Worm (Caenorhabditis elegans): ENCODE results near the gene ari-2.

ari-2 gene

ce11 chrIV:5591134-5591533 lies 40.2 kb downstream of the ari-2 start (continued):
- TF ChIP-seq hif-1 (tag; optimal IDR thresholded peaks at IDR 0.05) (peak; percentile 44 to 69), spr-1 (tag; optimal IDR thresholded peaks at IDR 0.05) (no peak)

- TF ChIP-seq daf-12 (tag; optimal IDR thresholded peaks at IDR 0.05), result no peak
- TF ChIP-seq nhr-28 (tag; optimal IDR thresholded peaks at IDR 0.05), result peak; percentile 55
- no peak for TF ChIP-seq zag-1 (tag; optimal IDR thresholded peaks at IDR 0.05)
- no peak for TF ChIP-seq nhr-41 (GFP tag; IDR thresholded peaks at IDR 0.05)
- TF ChIP-seq T20F7.1 (GFP tag; optimal IDR thresholded peaks at IDR 0.05), result no peak
- peak in 1 of 2 experiments; percentile 39 for TF ChIP-seq daf-16 (GFP tag; optimal IDR thresholded peaks at IDR 0.05)
- TF ChIP-seq daf-16 (tag; optimal IDR thresholded peaks at IDR 0.05), result no peak
- TF ChIP-seq spr-1 (tag; optimal IDR thresholded peaks at IDR 0.05), result no peak
- TF ChIP-seq skn-1 (tag; optimal IDR thresholded peaks at IDR 0.05), result no peak
- no peak for TF ChIP-seq pha-4 (GFP tag; IDR thresholded peaks at IDR 0.05)
- TF ChIP-seq pha-4 (tag; optimal IDR thresholded peaks at IDR 0.05), result no peak
- no peak for TF ChIP-seq dmd-6 (GFP tag; IDR thresholded peaks at IDR 0.05)
- TF ChIP-seq dpl-1 (GFP tag; optimal IDR thresholded peaks at IDR 0.05), result no peak
- TF ChIP-seq dve-1 (tag; optimal IDR thresholded peaks at IDR 0.05; ENCODE audit: insufficient read depth), result no peak
- no peak for TF ChIP-seq F44E2.7 (GFP tag; IDR thresholded peaks at IDR 0.05)
- no peak for TF ChIP-seq lsy-2 (tag; optimal IDR thresholded peaks at IDR 0.05)
- TF ChIP-seq lin-13 (GFP tag; optimal IDR thresholded peaks at IDR 0.05), result no peak
- TF ChIP-seq snpc-1.2 (GFP tag; IDR thresholded peaks at IDR 0.05), result no peak
- no peak for TF ChIP-seq rbr-2 (tag; optimal IDR thresholded peaks at IDR 0.05)
- TF ChIP-seq arid-1 (GFP tag; conservative IDR thresholded peaks at IDR 0.05), result no peak
- TF ChIP-seq zip-11 (GFP tag; IDR thresholded peaks at IDR 0.05), result no peak
- no peak for TF ChIP-seq mep-1 (tag; optimal IDR thresholded peaks at IDR 0.05)
- TF ChIP-seq mxl-3 (GFP tag; optimal IDR thresholded peaks at IDR 0.05), result peak; percentile 10
- no peak for TF ChIP-seq F10B5.3 (tag; optimal IDR thresholded peaks at IDR 0.05)
- TF ChIP-seq lim-7 (GFP tag; IDR thresholded peaks at IDR 0.05), result no peak
- TF ChIP-seq ceh-32 (tag; optimal IDR thresholded peaks at IDR 0.05; ENCODE audit: poor library complexity), result no peak
- TF ChIP-seq pqm-1 (tag; optimal IDR thresholded peaks at IDR 0.05), result no peak
- no peak for TF ChIP-seq Y75B8A.6 (GFP tag; IDR thresholded peaks at IDR 0.05)
- TF ChIP-seq F26F4.8 (GFP tag; conservative IDR thresholded peaks at IDR 0.05), result no peak
- no peak for TF ChIP-seq daf-19 (GFP tag; conservative IDR thresholded peaks at IDR 0.05)
- TF ChIP-seq nhr-48 (tag; optimal IDR thresholded peaks at IDR 0.05), result no peak
- peak; percentile 71 for TF ChIP-seq aha-1 (tag)
- peak; percentile 62 for TF ChIP-seq hlh-30 (tag; optimal IDR thresholded peaks at IDR 0.05; ENCODE audit: insufficient read depth)
- no peak for TF ChIP-seq tra-1 (GFP tag; IDR thresholded peaks at IDR 0.05)
- no peak for TF ChIP-seq nhr-25 (tag; optimal IDR thresholded peaks at IDR 0.05; ENCODE audit: borderline replicate concordance, insufficient read depth)
- no peak for TF ChIP-seq lin-15B (tag; optimal IDR thresholded peaks at IDR 0.05)
- no peak for TF ChIP-seq zip-2 (tag; optimal IDR thresholded peaks at IDR 0.05)
- no peak for TF ChIP-seq ztf-11 (tag; optimal IDR thresholded peaks at IDR 0.05)
- TF ChIP-seq nhr-6 (tag; optimal IDR thresholded peaks at IDR 0.05), result no peak
- no peak for TF ChIP-seq R02D3.7 (tag; optimal IDR thresholded peaks at IDR 0.05)
- TF ChIP-seq dmd-9 (GFP tag; IDR thresholded peaks at IDR 0.05), result no peak
- no peak for TF ChIP-seq nhr-111 (GFP tag; optimal IDR thresholded peaks at IDR 0.05)
- TF ChIP-seq mdt-29 (GFP tag; IDR thresholded peaks at IDR 0.05), result no peak
- TF ChIP-seq Y5F2A.4 (GFP tag; optimal IDR thresholded peaks at IDR 0.05), result no peak
- TF ChIP-seq ztf-7 (tag; optimal IDR thresholded peaks at IDR 0.05), result no peak
- TF ChIP-seq hlh-11 (tag; optimal IDR thresholded peaks at IDR 0.05), result peak; percentile 64
- TF ChIP-seq hmg-1.1 (GFP tag; IDR thresholded peaks at IDR 0.05), result no peak
- no peak for TF ChIP-seq mdl-1 (tag; optimal IDR thresholded peaks at IDR 0.05)
- no peak for TF ChIP-seq nhr-10 (tag; optimal IDR thresholded peaks at IDR 0.05)
- TF ChIP-seq spr-3 (GFP tag; optimal IDR thresholded peaks at IDR 0.05), result no peak
These were observed 42.0 kb downstream of the ari-2 start for ce11 chrIV:5592956-5593355.

All from whole organism, L4 larva.